Worm (Caenorhabditis elegans): ENCODE data around the gene unk-1.

ce11 chrX:8017759-8018158, 3.0 kb downstream of the unk-1 start, which contains the start of gene C34D10.5:
- TF ChIP-seq ama-1 (optimal IDR thresholded peaks at IDR 0.05), result peak; percentile 48
- no peak for TF ChIP-seq R02D3.7 (tag; optimal IDR thresholded peaks at IDR 0.05)
- TF ChIP-seq pqm-1 (tag; optimal IDR thresholded peaks at IDR 0.05), result peak; percentile 7
- TF ChIP-seq zag-1 (tag; optimal IDR thresholded peaks at IDR 0.05), result no peak
- no peak for TF ChIP-seq unc-62 (GFP tag; optimal IDR thresholded peaks at IDR 0.05)

All from whole organism, L3 larva.